Fruit fly (Drosophila melanogaster) whole organism, embryonic: ENCODE measurements around the gene Syx5.

ENCODE experiments used
- Aef1 ChIP-seq: fragments of 200-800 bp; sonication (Bioruptor generic); IDR thresholded peaks from 3 replicates; pipeline ENCODE4 v1.3.6; 2022; ENCODE audit warnings: missing biosample characterization, missing genetic modification characterization
- Asciz ChIP-seq: fragments of 200-800 bp; sonication (Bioruptor generic); optimal IDR thresholded peaks from 2 replicates; lab custom pipeline; 2017; ENCODE audit warnings: missing biosample characterization, mild to moderate bottlenecking, missing genetic modification characterization, missing genetic modification reagents
- B-H1 ChIP-seq: fragments of 200-800 bp; sonication (Bioruptor generic); IDR thresholded peaks from 3 replicates; pipeline ENCODE4 v1.3.6; 2022; ENCODE audit warnings: missing biosample characterization, missing genetic modification characterization
- CG10654 ChIP-seq: fragments of 200-800 bp; sonication (Bioruptor generic); optimal IDR thresholded peaks from 2 replicates; lab custom pipeline; 2016; ENCODE audit warnings: missing biosample characterization, missing genetic modification characterization
- CG11456 ChIP-seq: fragments of 200-800 bp; sonication (Bioruptor generic); IDR thresholded peaks from 3 replicates; pipeline ENCODE4 v1.3.6; 2022; ENCODE audit warnings: missing biosample characterization, missing genetic modification characterization
- CG11695 ChIP-seq: fragments of 200-800 bp; sonication (Bioruptor generic); IDR thresholded peaks from 3 replicates; pipeline ENCODE4 v1.3.6; 2022; ENCODE audit warnings: missing biosample characterization, missing genetic modification characterization
- CG12071 ChIP-seq: fragments of 200-800 bp; sonication (Bioruptor generic); optimal IDR thresholded peaks from 3 replicates; lab custom pipeline; 2018; ENCODE audit warnings: missing biosample characterization, mild to moderate bottlenecking, missing genetic modification characterization
- CG12299 ChIP-seq: fragments of 200-800 bp; sonication (Bioruptor generic); optimal IDR thresholded peaks from 2 replicates; lab custom pipeline; 2018; ENCODE audit warnings: missing biosample characterization, mild to moderate bottlenecking, missing genetic modification characterization
- CG1233 ChIP-seq: fragments of 200-800 bp; sonication (Bioruptor generic); optimal IDR thresholded peaks from 4 replicates; lab custom pipeline; 2018; ENCODE audit warnings: missing biosample characterization, mild to moderate bottlenecking, missing genetic modification characterization
- CG15269 ChIP-seq: fragments of 200-800 bp; sonication (Bioruptor generic); optimal IDR thresholded peaks from 2 replicates; lab custom pipeline; 2018; ENCODE audit warnings: missing biosample characterization, mild to moderate bottlenecking, missing genetic modification characterization, moderate library complexity
- CG2889 ChIP-seq: fragments of 200-800 bp; sonication (Bioruptor generic); IDR thresholded peaks from 3 replicates; pipeline ENCODE4 v1.3.6; 2022; ENCODE audit warnings: missing biosample characterization, missing genetic modification characterization
- CG32532 ChIP-seq: fragments of 200-800 bp; sonication (Bioruptor generic); IDR thresholded peaks from 2 replicates; pipeline ENCODE4 v1.3.6; 2022; ENCODE audit warnings: missing biosample characterization, missing genetic modification characterization
- CG3407 ChIP-seq: fragments of 200-800 bp; sonication (Bioruptor generic); optimal IDR thresholded peaks from 2 replicates; lab custom pipeline; 2018; ENCODE audit warnings: missing biosample characterization, mild to moderate bottlenecking, missing genetic modification characterization
- CG3847 ChIP-seq: fragments of 200-800 bp; sonication (Bioruptor generic); IDR thresholded peaks from 2 replicates; pipeline ENCODE4 v1.3.6; 2022; ENCODE audit warnings: missing biosample characterization, missing genetic modification characterization
- CG42726 ChIP-seq: fragments of 200-800 bp; sonication (Bioruptor generic); IDR thresholded peaks from 2 replicates; pipeline ENCODE4 v1.3.6; 2022; ENCODE audit warnings: missing biosample characterization, missing genetic modification characterization; ENCODE audit not compliant: partially characterized antibody
- CG5953 ChIP-seq: fragments of 200-800 bp; sonication (Bioruptor generic); IDR thresholded peaks from 2 replicates; pipeline ENCODE4 v1.3.6; 2022; ENCODE audit warnings: missing biosample characterization, missing genetic modification characterization
- CG6654 ChIP-seq: fragments of 200-800 bp; sonication (Bioruptor generic); optimal IDR thresholded peaks from 2 replicates; lab custom pipeline; 2017; ENCODE audit warnings: missing biosample characterization, mild to moderate bottlenecking, missing genetic modification characterization
- CG7987 ChIP-seq: fragments of 200-800 bp; sonication (Bioruptor generic); optimal IDR thresholded peaks from 2 replicates; lab custom pipeline; 2018; ENCODE audit warnings: missing biosample characterization, mild to moderate bottlenecking, missing genetic modification characterization, moderate library complexity
- CG8290 ChIP-seq, 3 experiments: fragments of 200-800 bp; sonication (Bioruptor generic); optimal IDR thresholded peaks; 2 replicates each; lab custom pipeline; 2016 to 2019; ENCODE audit warnings: missing biosample characterization in 3 of 3, missing genetic modification characterization in 3 of 3, mild to moderate bottlenecking in 2 of 3, moderate library complexity in 1 of 3
- CG9609 ChIP-seq: fragments of 200-800 bp; sonication (Bioruptor generic); optimal IDR thresholded peaks from 3 replicates; lab custom pipeline; 2016; ENCODE audit warnings: missing biosample characterization, missing genetic modification characterization
- CG9817 ChIP-seq: fragments of 200-800 bp; sonication (Bioruptor generic); optimal IDR thresholded peaks from 2 replicates; lab custom pipeline; 2018; ENCODE audit warnings: missing biosample characterization, mild to moderate bottlenecking, missing genetic modification characterization, moderate library complexity
- Dad ChIP-seq: fragments of 200-800 bp; sonication (Bioruptor generic); optimal IDR thresholded peaks from 3 replicates; lab custom pipeline; 2016; ENCODE audit warnings: missing biosample characterization, missing genetic modification characterization
- Deaf1 ChIP-seq: fragments of 200-800 bp; optimal IDR thresholded peaks from 3 replicates; lab custom pipeline; 2019; ENCODE audit warnings: missing biosample characterization, mild to moderate bottlenecking, missing genetic modification characterization, moderate library complexity
- Dll ChIP-seq: fragments of 200-800 bp; sonication (Bioruptor generic); IDR thresholded peaks from 4 replicates; pipeline ENCODE4 v1.3.6; 2022; ENCODE audit warnings: missing biosample characterization, missing genetic modification characterization; ENCODE audit not compliant: partially characterized antibody
- E2f1 ChIP-seq: fragments of 200-800 bp; sonication (Bioruptor generic); IDR thresholded peaks from 2 replicates; pipeline ENCODE4 v1.3.6; 2022; ENCODE audit warnings: missing biosample characterization, missing genetic modification characterization
- HmgZ ChIP-seq: fragments of 200-800 bp; sonication (Bioruptor generic); optimal IDR thresholded peaks from 2 replicates; lab custom pipeline; 2018; ENCODE audit warnings: missing biosample characterization, mild to moderate bottlenecking, missing genetic modification characterization
- Myb ChIP-seq: fragments of 200-800 bp; sonication (Bioruptor generic); optimal IDR thresholded peaks from 2 replicates; lab custom pipeline; 2016; ENCODE audit warnings: missing biosample characterization, missing genetic modification characterization
- NFAT ChIP-seq: fragments of 200-800 bp; sonication (Bioruptor generic); IDR thresholded peaks from 2 replicates; pipeline ENCODE4 v1.3.6; 2022; ENCODE audit warnings: missing biosample characterization, missing genetic modification characterization
- Oli ChIP-seq: fragments of 200-800 bp; sonication (Bioruptor generic); optimal IDR thresholded peaks from 2 replicates; lab custom pipeline; 2018; ENCODE audit warnings: missing biosample characterization, mild to moderate bottlenecking, missing genetic modification characterization, moderate library complexity
- Ptx1 ChIP-seq: fragments of 200-800 bp; sonication (Bioruptor generic); IDR thresholded peaks from 2 replicates; pipeline ENCODE4 v1.3.6; 2022; ENCODE audit warnings: missing biosample characterization, missing genetic modification characterization
- Scr ChIP-seq: fragments of 200-800 bp; sonication (Bioruptor generic); IDR thresholded peaks from 2 replicates; pipeline ENCODE4 v1.3.6; 2022; ENCODE audit warnings: missing biosample characterization, missing genetic modification characterization; ENCODE audit not compliant: partially characterized antibody
- da ChIP-seq: fragments of 200-800 bp; sonication (Bioruptor generic); optimal IDR thresholded peaks from 2 replicates; lab custom pipeline; 2016; ENCODE audit warnings: missing biosample characterization, missing genetic modification characterization
- dati ChIP-seq: fragments of 200-800 bp; sonication (Bioruptor generic); IDR thresholded peaks from 2 replicates; pipeline ENCODE4 v1.3.6; 2022; ENCODE audit warnings: missing biosample characterization, missing genetic modification characterization
- disco-r ChIP-seq: fragments of 200-800 bp; sonication (Bioruptor generic); optimal IDR thresholded peaks from 2 replicates; lab custom pipeline; 2016; ENCODE audit warnings: missing biosample characterization, missing genetic modification characterization
- gem ChIP-seq: fragments of 200-800 bp; sonication (Bioruptor generic); optimal IDR thresholded peaks from 2 replicates; lab custom pipeline; 2019; ENCODE audit warnings: missing biosample characterization, mild to moderate bottlenecking, missing genetic modification characterization, moderate library complexity
- hb ChIP-seq: fragments of 200-800 bp; sonication (Bioruptor generic); IDR thresholded peaks from 3 replicates; pipeline ENCODE4 v1.3.6; 2022; ENCODE audit warnings: missing biosample characterization, missing genetic modification characterization; ENCODE audit not compliant: partially characterized antibody
- hbn ChIP-seq: fragments of 200-800 bp; sonication (Bioruptor generic); IDR thresholded peaks from 2 replicates; pipeline ENCODE4 v1.3.6; 2022; ENCODE audit warnings: missing biosample characterization, missing genetic modification characterization; ENCODE audit not compliant: partially characterized antibody
- mirr ChIP-seq: fragments of 200-800 bp; sonication (Bioruptor generic); optimal IDR thresholded peaks from 3 replicates; lab custom pipeline; 2018; ENCODE audit warnings: missing biosample characterization, mild to moderate bottlenecking, missing genetic modification characterization
- nerfin-1 ChIP-seq: fragments of 200-800 bp; sonication (Bioruptor generic); optimal IDR thresholded peaks from 3 replicates; lab custom pipeline; 2019; ENCODE audit warnings: missing biosample characterization, mild to moderate bottlenecking, missing genetic modification characterization, moderate library complexity
- salm ChIP-seq: fragments of 200-800 bp; sonication (Bioruptor generic); optimal IDR thresholded peaks from 2 replicates; lab custom pipeline; 2018; ENCODE audit warnings: missing biosample characterization, mild to moderate bottlenecking, missing genetic modification characterization
- sim ChIP-seq: fragments of 200-800 bp; sonication (Bioruptor generic); IDR thresholded peaks from 2 replicates; pipeline ENCODE4 v1.3.6; 2022; ENCODE audit warnings: missing biosample characterization, missing genetic modification characterization
- slbo ChIP-seq: fragments of 200-800 bp; sonication (Bioruptor generic); IDR thresholded peaks from 2 replicates; pipeline ENCODE4 v1.3.6; 2022; ENCODE audit warnings: missing biosample characterization, missing genetic modification characterization
- slou ChIP-seq: fragments of 200-800 bp; sonication (Bioruptor generic); optimal IDR thresholded peaks from 3 replicates; lab custom pipeline; 2016; ENCODE audit warnings: missing biosample characterization, missing genetic modification characterization
- ssp ChIP-seq: fragments of 200-800 bp; sonication (Bioruptor generic); IDR thresholded peaks from 2 replicates; pipeline ENCODE4 v1.3.6; 2022; ENCODE audit warnings: missing biosample characterization, missing genetic modification characterization
- tio ChIP-seq: fragments of 200-800 bp; sonication (Bioruptor generic); optimal IDR thresholded peaks from 2 replicates; lab custom pipeline; 2017; ENCODE audit warnings: missing biosample characterization, missing genetic modification characterization, inconsistent platforms
- trem ChIP-seq: fragments of 200-800 bp; optimal IDR thresholded peaks from 3 replicates; lab custom pipeline; 2019; ENCODE audit warnings: missing biosample characterization, mild to moderate bottlenecking, missing genetic modification characterization, moderate library complexity
- tup ChIP-seq: fragments of 200-800 bp; sonication (Bioruptor generic); optimal IDR thresholded peaks from 2 replicates; lab custom pipeline; 2016; ENCODE audit warnings: missing biosample characterization, mild to moderate bottlenecking, missing genetic modification characterization, moderate library complexity
- vfl ChIP-seq: fragments of 200-800 bp; sonication (Bioruptor generic); optimal IDR thresholded peaks from 2 replicates; lab custom pipeline; 2016; ENCODE audit warnings: missing biosample characterization, missing genetic modification characterization

Gene Syx5

dm6 chr2L:16317777-16318610, 10.8 kb downstream of the Syx5 start (continued):
- TF ChIP-seq CG11695 (GFP tag; lab: Robert Waterston, UW) (peak; percentile 52; the same call in 2 of the 3 replicates), slou (GFP tag; lab: Kevin White, UChicago) (no peak), ssp (GFP tag; lab: Robert Waterston, UW) (no peak), CG12071 (GFP tag; lab: Kevin White, UChicago) (peak; percentile 36), slbo (GFP tag; lab: Robert Waterston, UW) (0 out of 2 replicates have a peak, but pooled peaks have one; percentile 8), vfl (no peak), trem (tag; lab: Kevin White, UChicago) (no peak), da (GFP tag; lab: Kevin White, UChicago) (peak; percentile 17), CG10654 (GFP tag; lab: Kevin White, UChicago) (peak; percentile 43), CG8290 (GFP tag; optimal IDR thresholded peaks at IDR 0.05; lab: Kevin White, UChicago) (no peak), CG8290 (tag; optimal IDR thresholded peaks at IDR 0.05; lab: Kevin White, UChicago) (peak in 1 of 2 experiments; percentile 35), sim (no peak), dati (GFP tag; lab: Robert Waterston, UW) (no peak), hbn (GFP tag; lab: Robert Waterston, UW) (no peak), Scr (GFP tag; lab: Robert Waterston, UW) (no peak), CG12299 (peak; percentile 67), CG3847 (GFP tag; lab: Robert Waterston, UW) (peak; percentile 34; the same call in 1 of the 2 replicates), Ptx1 (GFP tag; lab: Robert Waterston, UW) (no peak), CG32532 (no peak; the same call in 1 of the 2 replicates), Oli (tag; lab: Kevin White, UChicago) (no peak), CG6654 (no peak), CG2889 (GFP tag; lab: Robert Waterston, UW) (no peak), HmgZ (tag; lab: Kevin White, UChicago) (no peak), nerfin-1 (tag; lab: Kevin White, UChicago) (peak; percentile 28), Dll (GFP tag; lab: Robert Waterston, UW) (no peak), Myb (GFP tag; lab: Kevin White, UChicago) (peak; percentile 13), Aef1 (GFP tag; lab: Robert Waterston, UW) (no peak), mirr (GFP tag; lab: Kevin White, UChicago) (no peak), CG15269 (tag; lab: Kevin White, UChicago) (peak; percentile 43), CG11456 (no peak), CG7987 (peak; percentile 33), CG3407 (peak; percentile 61), Asciz (GFP tag; lab: Kevin White, UChicago) (peak; percentile 32), disco-r (GFP tag; lab: Kevin White, UChicago) (no peak), CG42726 (GFP tag; lab: Robert Waterston, UW) (no peak; the same call in 1 of the 2 replicates), hb (GFP tag; lab: Robert Waterston, UW) (no peak), CG9817 (peak; percentile 18), CG5953 (GFP tag; lab: Robert Waterston, UW) (peak; percentile 73), gem (tag; lab: Kevin White, UChicago) (peak; percentile 53), Dad (GFP tag; lab: Kevin White, UChicago) (no peak), CG9609 (GFP tag; lab: Kevin White, UChicago) (no peak), CG1233 (GFP tag; lab: Kevin White, UChicago) (peak; percentile 15), Deaf1 (tag; lab: Kevin White, UChicago) (no peak), B-H1 (GFP tag; lab: Robert Waterston, UW) (peak; percentile 30; the same call in 1 of the 3 replicates), tup (GFP tag; lab: Kevin White, UChicago) (peak; percentile 46), salm (tag; lab: Kevin White, UChicago) (peak; percentile 19), E2f1 (GFP tag; lab: Robert Waterston, UW) (no peak; the same call in 1 of the 2 replicates), tio (GFP tag; lab: Kevin White, UChicago) (peak; percentile 16), NFAT (0 out of 2 replicates have a peak, but pooled peaks have one; percentile 34)
